Fruit fly (Drosophila melanogaster): ENCODE results near the gene zormin.

The zormin gene

dm6 chr3L:2115524-2116245 is 35.8 kb downstream of the zormin start, which contains the start of gene sls (continued):
- TF ChIP-seq Atf6 (GFP tag; IDR thresholded peaks at IDR 0.05) (peak; percentile 92), Side (GFP tag; optimal IDR thresholded peaks at IDR 0.05) (peak; percentile 47), CG12104 (GFP tag; optimal IDR thresholded peaks at IDR 0.05) (peak; percentile 83), CG10274 (GFP tag; optimal IDR thresholded peaks at IDR 0.05) (peak; percentile 72), Hand (GFP tag; optimal IDR thresholded peaks at IDR 0.05) (peak; percentile 70), al (GFP tag; IDR thresholded peaks at IDR 0.05) (peak; percentile 90), jigr1 (GFP tag; IDR thresholded peaks at IDR 0.05) (peak; percentile 75; the same call in 2 of the 3 replicates), vfl (GFP tag; optimal IDR thresholded peaks at IDR 0.05) (peak; percentile 74), MBD-R2 (GFP tag; IDR thresholded peaks at IDR 0.05) (peak; percentile 65), CG7556 (GFP tag; optimal IDR thresholded peaks at IDR 0.05) (peak; percentile 86), CG3995 (GFP tag; optimal IDR thresholded peaks at IDR 0.05) (peak; percentile 8), fd102C (GFP tag; optimal IDR thresholded peaks at IDR 0.05) (no peak), Fer1 (GFP tag; optimal IDR thresholded peaks at IDR 0.05) (no peak), CkIIα-i1 (GFP tag; IDR thresholded peaks at IDR 0.05) (peak; percentile 19; the same call in 1 of the 2 replicates), lmd (GFP tag; IDR thresholded peaks at IDR 0.05) (peak; percentile 93), CG4424 (GFP tag; optimal IDR thresholded peaks at IDR 0.05) (peak; percentile 87), CG18262 (tag; optimal IDR thresholded peaks at IDR 0.05) (peak; percentile 89), bbx (GFP tag; IDR thresholded peaks at IDR 0.05; ENCODE audit: partially characterized antibody) (no peak), CG4404 (GFP tag; IDR thresholded peaks at IDR 0.05) (peak; percentile 73), ranshi (GFP tag; IDR thresholded peaks at IDR 0.05) (peak; percentile 83; the same call in 1 of the 2 replicates), Drgx (GFP tag; IDR thresholded peaks at IDR 0.05) (peak; percentile 95), pzg (GFP tag; optimal IDR thresholded peaks at IDR 0.05) (no peak), CG6254 (GFP tag; optimal IDR thresholded peaks at IDR 0.05) (peak; percentile 68), Max (GFP tag; optimal IDR thresholded peaks at IDR 0.05) (peak; percentile 21), kay (GFP tag; optimal IDR thresholded peaks at IDR 0.05) (peak; percentile 23), Hmx (GFP tag; optimal IDR thresholded peaks at IDR 0.05) (peak; percentile 68), row (GFP tag; IDR thresholded peaks at IDR 0.05) (peak; percentile 95), Nf-YC (tag; optimal IDR thresholded peaks at IDR 0.05) (peak; percentile 73), sens (GFP tag) (peak; percentile 99), Xrp1 (GFP tag; IDR thresholded peaks at IDR 0.05) (peak; percentile 93), fu2 (GFP tag; optimal IDR thresholded peaks at IDR 0.05) (peak; percentile 87), ci (GFP tag; IDR thresholded peaks at IDR 0.05) (peak; percentile 96), danr (GFP tag; IDR thresholded peaks at IDR 0.05) (peak; percentile 84), CG18619 (GFP tag; optimal IDR thresholded peaks at IDR 0.05) (peak; percentile 90), stwl (tag; optimal IDR thresholded peaks at IDR 0.05) (no peak), Asciz (GFP tag; optimal IDR thresholded peaks at IDR 0.05) (peak; percentile 81), Nf-YA (GFP tag; IDR thresholded peaks at IDR 0.05) (peak; percentile 77), Sox102F (GFP tag; optimal IDR thresholded peaks at IDR 0.05) (peak; percentile 94), BEAF-32 (GFP tag; optimal IDR thresholded peaks at IDR 0.05) (no peak), CG17912 (GFP tag; optimal IDR thresholded peaks at IDR 0.05) (peak; percentile 85), CG11085 (GFP tag; IDR thresholded peaks at IDR 0.05) (peak; percentile 79), seq (GFP tag; IDR thresholded peaks at IDR 0.05) (peak; percentile 89), CG10321 (GFP tag; IDR thresholded peaks at IDR 0.05) (peak; percentile 68), Myb (GFP tag; optimal IDR thresholded peaks at IDR 0.05) (peak; percentile 73), HLH54F (GFP tag; optimal IDR thresholded peaks at IDR 0.05) (peak; percentile 95), CG1792 (GFP tag; optimal IDR thresholded peaks at IDR 0.05) (peak; percentile 80), CG5953 (GFP tag; IDR thresholded peaks at IDR 0.05) (peak; percentile 81), CG7928 (GFP tag; optimal IDR thresholded peaks at IDR 0.05) (peak; percentile 50), CG8359 (GFP tag; optimal IDR thresholded peaks at IDR 0.05; ENCODE audit: borderline replicate concordance) (peak; percentile 28), pfk (GFP tag; optimal IDR thresholded peaks at IDR 0.05) (peak; percentile 26)

Measured in whole organism, embryonic.